Fruit fly (Drosophila melanogaster) S2 (cell line): ENCODE measurements around the gene Rpn11.

Experiments used
- CG8478 ChIP-seq: fragments of >200 bp; optimal IDR thresholded peaks from 2 replicates; lab custom pipeline; 2018
- CTCF ChIP-seq, 2 experiments: fragments of >200 bp; optimal IDR thresholded peaks; 2 replicates each; lab custom pipeline; 2018

DNA sequence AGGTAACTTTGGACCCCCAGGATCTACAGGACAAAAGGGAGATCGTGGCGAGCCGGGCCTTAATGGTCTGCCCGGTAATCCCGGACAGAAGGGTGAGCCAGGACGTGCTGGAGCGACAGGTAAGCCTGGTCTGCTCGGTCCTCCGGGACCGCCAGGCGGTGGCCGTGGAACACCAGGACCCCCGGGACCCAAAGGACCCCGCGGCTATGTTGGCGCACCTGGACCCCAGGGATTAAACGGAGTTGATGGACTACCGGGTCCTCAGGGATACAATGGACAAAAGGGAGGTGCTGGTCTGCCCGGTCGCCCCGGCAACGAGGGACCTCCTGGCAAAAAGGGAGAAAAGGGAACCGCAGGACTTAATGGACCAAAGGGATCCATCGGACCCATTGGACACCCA, 27.7 kb downstream of the Rpn11 start:
- no peak for TF ChIP-seq CG8478 (lab: Kevin White, UChicago)
- TF ChIP-seq CTCF (optimal IDR thresholded peaks at IDR 0.05; lab: Kevin White, UChicago), result no peak
